Worm (Caenorhabditis elegans): ENCODE results near the gene cbs-2.

ce11 chrII:2216940-2217664, 6.3 kb downstream of the cbs-2 start:
- TF ChIP-seq snpc-4 (tag; optimal IDR thresholded peaks at IDR 0.05) (no peak), unc-62 (GFP tag; optimal IDR thresholded peaks at IDR 0.05) (no peak), ZK546.5 (tag; optimal IDR thresholded peaks at IDR 0.05) (no peak), nhr-28 (tag; optimal IDR thresholded peaks at IDR 0.05) (no peak), nhr-76 (tag; optimal IDR thresholded peaks at IDR 0.05) (no peak), nhr-67 (tag; optimal IDR thresholded peaks at IDR 0.05) (no peak), nhr-237 (tag; optimal IDR thresholded peaks at IDR 0.05) (no peak), nhr-11 (tag; optimal IDR thresholded peaks at IDR 0.05) (no peak), ztf-4 (tag; optimal IDR thresholded peaks at IDR 0.05) (no peak), nhr-12 (tag; optimal IDR thresholded peaks at IDR 0.05) (no peak), unc-39 (tag; optimal IDR thresholded peaks at IDR 0.05) (no peak), skn-1 (tag; optimal IDR thresholded peaks at IDR 0.05) (no peak)

All from whole organism, L3 larva.